Fruit fly (Drosophila melanogaster): ENCODE results near the gene Cpr62Bc.

Cpr62Bc gene

dm6 chr3L:1859563-1859962 lies 17.7 kb upstream of the Cpr62Bc start (continued):
- no peak for TF ChIP-seq CG11762 (GFP tag; optimal IDR thresholded peaks at IDR 0.05; ENCODE audit: insufficient read depth)
- peak; percentile 40; the same call in 2 of the 3 replicates for TF ChIP-seq CG6163 (GFP tag; IDR thresholded peaks at IDR 0.05)
- TF ChIP-seq CG1621 (tag; optimal IDR thresholded peaks at IDR 0.05), result peak; percentile 40
- peak; percentile 11 for TF ChIP-seq dsx (GFP tag; optimal IDR thresholded peaks at IDR 0.05; ENCODE audit: poor library complexity, severe bottlenecking)
- peak; percentile 24 for TF ChIP-seq CG8319 (GFP tag; optimal IDR thresholded peaks at IDR 0.05)
- TF ChIP-seq svp (GFP tag), result peak; percentile 62
- no peak for TF ChIP-seq Eip93F (GFP tag; optimal IDR thresholded peaks at IDR 0.05)
- TF ChIP-seq CG3032 (tag; optimal IDR thresholded peaks at IDR 0.05), result peak; percentile 4
- TF ChIP-seq CG16779 (tag; optimal IDR thresholded peaks at IDR 0.05), result peak; percentile 9
- peak; percentile 88 for TF ChIP-seq Eip78C (GFP tag)
- TF ChIP-seq esn (GFP tag; optimal IDR thresholded peaks at IDR 0.05), result peak; percentile 34
- TF ChIP-seq CG6854 (GFP tag; optimal IDR thresholded peaks at IDR 0.05), result peak; percentile 81
- TF ChIP-seq Lpt (GFP tag; optimal IDR thresholded peaks at IDR 0.05), result no peak
- no peak for TF ChIP-seq fkh (GFP tag; optimal IDR thresholded peaks at IDR 0.05)
- no peak for TF ChIP-seq Hr39 (GFP tag; optimal IDR thresholded peaks at IDR 0.05)
- TF ChIP-seq CG6808 (GFP tag; optimal IDR thresholded peaks at IDR 0.05), result peak; percentile 48
- peak; percentile 4 for TF ChIP-seq cyc (GFP tag; optimal IDR thresholded peaks at IDR 0.05)

DNA sequence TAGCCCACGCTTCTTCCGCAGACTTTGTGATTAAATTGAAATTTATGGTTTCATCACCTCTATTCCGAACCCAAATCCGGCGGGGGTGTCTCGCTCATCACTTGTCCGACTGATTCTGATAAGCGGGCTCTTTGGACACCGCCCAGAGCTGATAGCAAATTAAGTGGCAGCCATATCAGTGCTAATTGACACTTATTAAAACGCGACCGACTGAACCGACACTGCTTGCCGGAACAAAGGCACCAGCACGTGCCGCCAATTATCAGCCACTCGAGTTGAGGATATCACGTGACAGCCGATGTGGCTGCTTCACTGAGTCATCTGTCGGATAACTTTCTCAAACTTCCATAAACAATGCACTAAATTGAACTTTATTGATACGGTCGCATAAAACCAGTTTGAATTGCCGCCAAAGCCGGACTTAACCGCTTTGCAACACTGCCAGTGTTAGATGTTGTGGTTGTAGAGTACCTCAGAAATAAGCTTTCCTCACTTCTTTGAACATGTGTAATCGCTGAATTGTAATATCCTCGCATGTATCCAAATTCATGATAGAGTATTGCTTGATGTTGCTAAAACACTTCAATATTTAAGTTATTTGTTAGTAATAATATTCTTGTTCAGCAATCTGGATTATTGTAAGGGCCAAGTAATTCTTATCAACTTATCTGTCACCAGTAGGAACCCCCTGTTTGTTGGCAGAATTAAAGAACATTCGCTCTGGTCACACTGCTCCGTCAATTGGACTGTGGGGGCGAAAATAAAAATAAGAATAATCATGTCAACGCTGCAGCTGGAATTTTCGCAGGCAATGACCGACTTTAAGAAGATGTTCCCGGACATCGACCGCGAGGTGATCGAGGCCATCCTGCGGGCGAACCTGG lies 14.8 kb upstream of the Cpr62Bc start, which contains the start of gene CG12024:
Gene CG12024, plus strand, starts transcription at position 699 of the 884 bp plus-strand sequence.
- TF ChIP-seq Blimp-1 (GFP tag; optimal IDR thresholded peaks at IDR 0.05) (no peak), CG31627 (GFP tag; optimal IDR thresholded peaks at IDR 0.05) (peak; percentile 74), CG6276 (GFP tag; optimal IDR thresholded peaks at IDR 0.05) (no peak), CG7368 (GFP tag; optimal IDR thresholded peaks at IDR 0.05) (peak; percentile 5), fd85E (GFP tag; optimal IDR thresholded peaks at IDR 0.05) (no peak), Ets96B (tag; optimal IDR thresholded peaks at IDR 0.05) (peak; percentile 22), CG8119 (GFP tag; IDR thresholded peaks at IDR 0.05) (no peak), CG3919 (GFP tag; optimal IDR thresholded peaks at IDR 0.05) (peak; percentile 54), CG6854 (GFP tag; optimal IDR thresholded peaks at IDR 0.05) (no peak), cyc (GFP tag; optimal IDR thresholded peaks at IDR 0.05) (peak; percentile 62), achi (GFP tag; optimal IDR thresholded peaks at IDR 0.05) (peak; percentile 73), dsx (GFP tag; optimal IDR thresholded peaks at IDR 0.05; ENCODE audit: poor library complexity, severe bottlenecking) (no peak), eg (GFP tag; IDR thresholded peaks at IDR 0.05) (peak; percentile 38; the same call in 1 of the 3 replicates), CG11762 (GFP tag; optimal IDR thresholded peaks at IDR 0.05; ENCODE audit: insufficient read depth) (peak; percentile 9), Sox14 (GFP tag; optimal IDR thresholded peaks at IDR 0.05) (peak; percentile 83), CG10631 (GFP tag; optimal IDR thresholded peaks at IDR 0.05) (peak; percentile 69), fkh (GFP tag; optimal IDR thresholded peaks at IDR 0.05) (peak; percentile 7), CG1621 (tag; optimal IDR thresholded peaks at IDR 0.05) (no peak), CG6792 (GFP tag; optimal IDR thresholded peaks at IDR 0.05) (no peak), CG10669 (GFP tag; optimal IDR thresholded peaks at IDR 0.05) (peak; percentile 41), CG11902 (GFP tag; optimal IDR thresholded peaks at IDR 0.05) (peak; percentile 56), Hr39 (GFP tag; optimal IDR thresholded peaks at IDR 0.05) (peak; percentile 76), Smox (GFP tag; optimal IDR thresholded peaks at IDR 0.05) (peak; percentile 58), OdsH (GFP tag; optimal IDR thresholded peaks at IDR 0.05) (peak; percentile 73), CG3032 (tag; optimal IDR thresholded peaks at IDR 0.05) (peak; percentile 66), CG11294 (GFP tag; IDR thresholded peaks at IDR 0.05) (peak; percentile 11; the same call in 1 of the 2 replicates), Eip78C (GFP tag) (peak; percentile 88), svp (GFP tag) (peak; percentile 96), Gug (GFP tag; IDR thresholded peaks at IDR 0.05) (peak; percentile 57), CG34406 (GFP tag; optimal IDR thresholded peaks at IDR 0.05) (peak; percentile 32), topi (GFP tag; optimal IDR thresholded peaks at IDR 0.05) (peak; percentile 61), acj6 (GFP tag; optimal IDR thresholded peaks at IDR 0.05) (peak; percentile 60), CG15336 (GFP tag; IDR thresholded peaks at IDR 0.05) (no peak), CG8632 (GFP tag; optimal IDR thresholded peaks at IDR 0.05) (no peak), Sox102F (GFP tag; optimal IDR thresholded peaks at IDR 0.05) (peak; percentile 52), vri (GFP tag; optimal IDR thresholded peaks at IDR 0.05) (peak; percentile 15), spab (GFP tag; optimal IDR thresholded peaks at IDR 0.05) (no peak), Eip75B (GFP tag; optimal IDR thresholded peaks at IDR 0.05) (peak; percentile 70), lz (GFP tag; optimal IDR thresholded peaks at IDR 0.05) (peak; percentile 69), CG4318 (GFP tag; optimal IDR thresholded peaks at IDR 0.05) (peak; percentile 46)

All from whole organism, prepupa.